Worm (Caenorhabditis elegans) whole organism, L4 larva: ENCODE results near the gene Y113G7A.22.
A peak's percentile ranks its signal among the peaks of the same experiment; 100 is the strongest.

ENCODE experiments used
- F10B5.3 ChIP-seq: sonication (generic microtip); optimal IDR thresholded peaks from 2 replicates; lab custom pipeline; 2016; ENCODE audit warnings: mild to moderate bottlenecking, missing genetic modification characterization, missing compliant biosample characterization
- F37D6.2 ChIP-seq: sonication (generic microtip); optimal IDR thresholded peaks from 2 replicates; lab custom pipeline; 2016; ENCODE audit warnings: mild to moderate bottlenecking, missing genetic modification characterization, missing compliant biosample characterization
- F44E2.7 ChIP-seq: fragments of 200-800 bp; sonication (Bioruptor generic); IDR thresholded peaks from 2 replicates; pipeline ENCODE4 v2.1.2; 2022; ENCODE audit warnings: missing genetic modification characterization, missing compliant biosample characterization
- R02D3.7 ChIP-seq: fragments of 150-350 bp; sonication (generic microtip); optimal IDR thresholded peaks from 3 replicates; lab custom pipeline; 2014; ENCODE audit warnings: missing biosample characterization, missing genetic modification characterization
- T26A8.4 ChIP-seq: fragments of 200-800 bp; sonication (Bioruptor generic); IDR thresholded peaks from 2 replicates; pipeline ENCODE4 v1.3.6; 2022; ENCODE audit warnings: missing genetic modification characterization, missing compliant biosample characterization
- Y5F2A.4 ChIP-seq: fragments of 200-800 bp; sonication (Bioruptor generic); optimal IDR thresholded peaks from 2 replicates; lab custom pipeline; 2018; ENCODE audit warnings: mild to moderate bottlenecking, missing genetic modification characterization, missing compliant biosample characterization
- arid-1 ChIP-seq: fragments of 200-800 bp; sonication (Bioruptor generic); conservative IDR thresholded peaks from 2 replicates; pipeline ENCODE4 v1.3.6; 2022; ENCODE audit warnings: missing genetic modification reagents, missing genetic modification characterization, missing compliant biosample characterization
- attf-4 ChIP-seq: sonication (generic microtip); optimal IDR thresholded peaks from 3 replicates; lab custom pipeline; 2017; ENCODE audit warnings: missing biosample characterization, missing genetic modification characterization
- ceh-20 ChIP-seq: fragments of 200-800 bp; sonication (Bioruptor generic); IDR thresholded peaks from 2 replicates; pipeline ENCODE4 v1.3.6; 2022; ENCODE audit warnings: missing genetic modification reagents, missing genetic modification characterization, missing compliant biosample characterization
- ceh-32 ChIP-seq: sonication (generic microtip); optimal IDR thresholded peaks from 2 replicates; lab custom pipeline; 2016; ENCODE audit warnings: mild to moderate bottlenecking, missing genetic modification characterization, missing compliant biosample characterization; ENCODE audit not compliant: poor library complexity
- ceh-82 ChIP-seq: sonication (generic microtip); optimal IDR thresholded peaks from 2 replicates; lab custom pipeline; 2017; ENCODE audit warnings: missing biosample characterization, missing genetic modification characterization
- ces-1 ChIP-seq: fragments of 150-350 bp; sonication (generic microtip); optimal IDR thresholded peaks from 4 replicates; lab custom pipeline; 2014; ENCODE audit warnings: missing biosample characterization, missing genetic modification reagents, missing genetic modification characterization
- ctbp-1 ChIP-seq: fragments of 200-800 bp; sonication (Bioruptor generic); IDR thresholded peaks from 2 replicates; pipeline ENCODE4 v1.3.6; 2022; ENCODE audit warnings: missing genetic modification reagents, missing genetic modification characterization, missing compliant biosample characterization
- daf-8 ChIP-seq: fragments of 200-800 bp; sonication (Bioruptor generic); IDR thresholded peaks from 2 replicates; pipeline ENCODE4 v1.3.6; 2022; ENCODE audit warnings: missing genetic modification characterization, missing compliant biosample characterization
- dmd-8 ChIP-seq: fragments of 200-800 bp; sonication (Bioruptor generic); IDR thresholded peaks from 2 replicates; pipeline ENCODE4 v1.3.6; 2022; ENCODE audit warnings: missing genetic modification characterization, missing compliant biosample characterization
- dmd-9 ChIP-seq: fragments of 200-800 bp; sonication (Bioruptor generic); IDR thresholded peaks from 2 replicates; pipeline ENCODE4 v1.3.6; 2022; ENCODE audit warnings: missing genetic modification reagents, missing genetic modification characterization, missing compliant biosample characterization
- duxl-1 ChIP-seq: sonication (generic microtip); optimal IDR thresholded peaks from 2 replicates; lab custom pipeline; 2016; ENCODE audit warnings: mild to moderate bottlenecking, missing genetic modification characterization, moderate library complexity, missing compliant biosample characterization; ENCODE audit not compliant: poor library complexity
- dve-1 ChIP-seq: sonication (generic microtip); optimal IDR thresholded peaks from 2 replicates; lab custom pipeline; 2017; ENCODE audit warnings: antibody characterized with exemption, mild to moderate bottlenecking, missing genetic modification characterization, missing compliant biosample characterization; ENCODE audit not compliant: insufficient read depth
- egl-27 ChIP-seq: sonication (generic microtip); optimal IDR thresholded peaks from 3 replicates; lab custom pipeline; 2017; ENCODE audit warnings: missing biosample characterization, missing genetic modification reagents, missing genetic modification characterization
- fkh-10 ChIP-seq: fragments of 150-350 bp; optimal IDR thresholded peaks from 2 replicates; lab custom pipeline; 2014; ENCODE audit warnings: missing biosample characterization, missing genetic modification reagents, missing genetic modification characterization
- fos-1 ChIP-seq: fragments of 150-350 bp; optimal IDR thresholded peaks from 2 replicates; lab custom pipeline; 2014; ENCODE audit warnings: missing biosample characterization, missing genetic modification characterization
- gei-8 ChIP-seq: fragments of 200-800 bp; sonication (Bioruptor generic); optimal IDR thresholded peaks from 2 replicates; lab custom pipeline; 2018; ENCODE audit warnings: mild to moderate bottlenecking, missing genetic modification characterization, missing compliant biosample characterization
- jun-1 ChIP-seq: fragments of 150-350 bp; optimal IDR thresholded peaks from 2 replicates; lab custom pipeline; 2014; ENCODE audit warnings: missing biosample characterization, missing genetic modification reagents, missing genetic modification characterization
- lin-1 ChIP-seq: fragments of 200-800 bp; sonication (Bioruptor generic); IDR thresholded peaks from 2 replicates; pipeline ENCODE4 v1.3.6; 2022; ENCODE audit warnings: missing genetic modification reagents, missing genetic modification characterization, missing compliant biosample characterization
- lin-13 ChIP-seq: fragments of 150-350 bp; optimal IDR thresholded peaks from 2 replicates; lab custom pipeline; 2014; ENCODE audit warnings: missing biosample characterization, missing genetic modification reagents, missing genetic modification characterization
- lin-38 ChIP-seq: fragments of 200-800 bp; sonication (Bioruptor generic); IDR thresholded peaks from 2 replicates; pipeline ENCODE4 v1.3.6; 2022; ENCODE audit warnings: missing genetic modification reagents, missing genetic modification characterization, missing compliant biosample characterization
- lir-3 ChIP-seq: sonication (generic microtip); optimal IDR thresholded peaks from 2 replicates; lab custom pipeline; 2016; ENCODE audit warnings: mild to moderate bottlenecking, missing genetic modification characterization, missing compliant biosample characterization
- madf-5 ChIP-seq, 2 experiments: fragments of 200-800 bp; sonication (Bioruptor generic); IDR thresholded peaks; 2 replicates each; pipeline ENCODE4 v1.3.6; 2022; ENCODE audit warnings: missing compliant biosample characterization in 2 of 2, missing genetic modification characterization in 2 of 2
- madf-9 ChIP-seq: fragments of 200-800 bp; sonication (Bioruptor generic); conservative IDR thresholded peaks from 2 replicates; pipeline ENCODE4 v1.3.6; 2022; ENCODE audit warnings: missing genetic modification reagents, missing genetic modification characterization, missing compliant biosample characterization
- mdl-1 ChIP-seq, 2 experiments: fragments of 150-350 bp in 1 of 2; sonication (generic microtip) in 1 of 2; optimal IDR thresholded peaks; 2 replicates each; lab custom pipeline; 2014 to 2017; ENCODE audit warnings: missing biosample characterization in 2 of 2, missing genetic modification characterization in 2 of 2
- mdt-29 ChIP-seq: fragments of 200-800 bp; sonication (Bioruptor generic); IDR thresholded peaks from 2 replicates; pipeline ENCODE4 v1.3.6; 2022; ENCODE audit warnings: missing genetic modification reagents, missing genetic modification characterization, missing compliant biosample characterization
- mep-1 ChIP-seq: fragments of 150-350 bp; sonication (generic microtip); optimal IDR thresholded peaks from 3 replicates; lab custom pipeline; 2014; ENCODE audit warnings: missing biosample characterization, missing genetic modification characterization
- nhr-102 ChIP-seq: sonication (generic microtip); optimal IDR thresholded peaks from 2 replicates; lab custom pipeline; 2016; ENCODE audit warnings: mild to moderate bottlenecking, missing genetic modification characterization, moderate library complexity, missing compliant biosample characterization
- nhr-11 ChIP-seq: fragments of 150-350 bp; optimal IDR thresholded peaks from 2 replicates; lab custom pipeline; 2014; ENCODE audit warnings: missing biosample characterization, missing genetic modification characterization
- nhr-111 ChIP-seq: fragments of 200-800 bp; sonication (Bioruptor generic); optimal IDR thresholded peaks from 2 replicates; lab custom pipeline; 2018; ENCODE audit warnings: mild to moderate bottlenecking, missing genetic modification characterization, missing compliant biosample characterization
- nhr-25 ChIP-seq: sonication (generic microtip); optimal IDR thresholded peaks from 2 replicates; lab custom pipeline; 2017; ENCODE audit warnings: missing genetic modification characterization, mild to moderate bottlenecking, missing compliant biosample characterization, antibody characterized with exemption, moderate library complexity, borderline replicate concordance; ENCODE audit not compliant: insufficient read depth
- nhr-28 ChIP-seq: fragments of 150-350 bp; optimal IDR thresholded peaks from 2 replicates; lab custom pipeline; 2014; ENCODE audit warnings: missing biosample characterization, missing genetic modification characterization
- nhr-48 ChIP-seq: sonication (generic microtip); optimal IDR thresholded peaks from 2 replicates; lab custom pipeline; 2016; ENCODE audit warnings: mild to moderate bottlenecking, missing genetic modification characterization, missing compliant biosample characterization
- nhr-6 ChIP-seq: fragments of 150-350 bp; optimal IDR thresholded peaks from 2 replicates; lab custom pipeline; 2014; ENCODE audit warnings: missing biosample characterization, missing genetic modification characterization
- nhr-77 ChIP-seq: fragments of 150-350 bp; optimal IDR thresholded peaks from 2 replicates; lab custom pipeline; 2014; ENCODE audit warnings: missing biosample characterization, missing genetic modification characterization
- snpc-1.2 ChIP-seq: fragments of 200-800 bp; sonication (Bioruptor generic); IDR thresholded peaks from 2 replicates; pipeline ENCODE4 v1.3.6; 2022; ENCODE audit warnings: missing genetic modification reagents, missing genetic modification characterization, missing compliant biosample characterization
- snpc-4 ChIP-seq: fragments of 150-350 bp; optimal IDR thresholded peaks from 2 replicates; lab custom pipeline; 2014; ENCODE audit warnings: missing biosample characterization, missing genetic modification characterization
- spr-1 ChIP-seq: sonication (generic microtip); optimal IDR thresholded peaks from 2 replicates; lab custom pipeline; 2016; ENCODE audit warnings: mild to moderate bottlenecking, missing genetic modification characterization, missing compliant biosample characterization
- tag-97 ChIP-seq: fragments of 200-800 bp; sonication (Bioruptor generic); IDR thresholded peaks from 2 replicates; pipeline ENCODE4 v1.3.6; 2022; ENCODE audit warnings: missing genetic modification characterization, missing compliant biosample characterization
- tra-1 ChIP-seq: fragments of 200-800 bp; sonication (Bioruptor generic); IDR thresholded peaks from 2 replicates; pipeline ENCODE4 v1.3.6; 2022; ENCODE audit warnings: missing genetic modification reagents, missing genetic modification characterization, missing compliant biosample characterization
- unc-130 ChIP-seq: sonication (generic microtip); optimal IDR thresholded peaks from 2 replicates; lab custom pipeline; 2016; ENCODE audit warnings: missing genetic modification reagents, missing genetic modification characterization, missing compliant biosample characterization
- zfp-2 ChIP-seq: sonication (generic microtip); optimal IDR thresholded peaks from 2 replicates; lab custom pipeline; 2016; ENCODE audit warnings: mild to moderate bottlenecking, missing genetic modification characterization, missing compliant biosample characterization
- zfp-3 ChIP-seq: fragments of 200-800 bp; sonication (Bioruptor generic); conservative IDR thresholded peaks from 2 replicates; pipeline ENCODE4 v1.3.6; 2022; ENCODE audit warnings: missing genetic modification reagents, missing genetic modification characterization, missing compliant biosample characterization
- zip-2 ChIP-seq: fragments of 150-350 bp; optimal IDR thresholded peaks from 2 replicates; lab custom pipeline; 2014; ENCODE audit warnings: missing biosample characterization, missing genetic modification characterization
- ztf-11 ChIP-seq: fragments of 150-350 bp; optimal IDR thresholded peaks from 2 replicates; lab custom pipeline; 2014; ENCODE audit warnings: missing biosample characterization, missing genetic modification characterization

Y113G7A.22 gene

DNA sequence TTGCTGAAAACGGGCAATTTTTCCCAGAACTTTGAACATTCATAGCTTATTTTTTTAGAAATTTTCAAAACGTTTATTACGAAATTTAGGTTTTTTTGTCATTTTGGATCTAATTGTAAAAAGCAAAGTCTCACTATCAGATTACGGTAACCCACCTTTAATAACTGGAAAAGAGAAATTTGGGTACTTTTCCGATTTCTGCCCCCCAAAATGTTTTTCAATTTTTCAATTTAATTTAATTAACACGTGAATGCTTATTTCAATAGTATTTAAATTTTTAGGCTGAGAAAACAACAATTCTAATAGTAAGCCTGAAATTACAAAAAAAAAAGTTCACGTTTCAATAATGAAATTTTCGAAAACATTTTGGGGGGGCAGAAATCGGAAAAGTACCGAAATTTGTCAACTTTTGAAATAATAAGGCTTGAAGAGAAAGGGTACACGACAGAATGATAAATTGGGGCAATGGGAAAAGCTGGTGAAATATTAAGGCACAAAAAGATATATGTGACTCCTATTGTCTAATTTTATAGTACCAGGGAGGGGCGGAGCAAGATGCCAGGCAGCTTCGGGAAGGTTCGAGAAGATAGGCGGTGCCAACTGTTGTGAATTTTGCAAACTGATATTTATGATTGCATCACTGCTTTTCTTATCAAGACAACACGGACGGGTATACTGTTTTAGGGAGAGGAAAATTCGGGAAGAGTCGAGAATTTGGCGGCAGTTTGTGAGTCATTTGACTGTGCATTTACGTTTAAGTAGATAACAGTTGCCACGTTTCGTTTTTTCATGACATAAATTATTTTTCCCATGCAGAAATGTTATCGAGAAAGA, 29.1 kb upstream of the Y113G7A.22 start, which contains the start of gene F19B2.5:
Gene F19B2.5, minus strand, starts transcription at position 107 of the 834 bp plus-strand sequence.
- TF ChIP-seq zfp-3 (GFP tag; lab: Robert Waterston, UW) (peak; percentile 73; the same call in 1 of the 2 replicates), R02D3.7 (no peak), nhr-77 (tag; lab: Kevin White, UChicago) (peak; percentile 49), dmd-9 (GFP tag; lab: Robert Waterston, UW) (peak; percentile 49; the same call in 1 of the 2 replicates), arid-1 (GFP tag; lab: Robert Waterston, UW) (no peak), unc-130 (no peak), madf-5 (GFP tag; IDR thresholded peaks at IDR 0.05; lab: Robert Waterston, UW) (no peak), nhr-48 (peak; percentile 79), nhr-102 (tag; lab: Kevin White, UChicago) (peak; percentile 93), T26A8.4 (GFP tag; lab: Robert Waterston, UW) (peak; percentile 74), nhr-11 (tag; lab: Kevin White, UChicago) (no peak), madf-9 (0 out of 2 replicates have a peak, but pooled peaks have one; percentile 13), tag-97 (GFP tag; lab: Robert Waterston, UW) (no peak), lin-1 (GFP tag; lab: Robert Waterston, UW) (peak; percentile 62; the same call in 1 of the 2 replicates), lin-38 (GFP tag; lab: Robert Waterston, UW) (no peak; the same call in 1 of the 2 replicates), snpc-4 (tag; lab: Kevin White, UChicago) (no peak), nhr-111 (GFP tag; lab: Kevin White, UChicago) (no peak), spr-1 (tag; lab: Kevin White, UChicago) (no peak), nhr-25 (tag; lab: Kevin White, UChicago) (no peak), zip-2 (no peak), ceh-20 (GFP tag; lab: Robert Waterston, UW) (peak; percentile 89), tra-1 (GFP tag; lab: Robert Waterston, UW) (peak; percentile 90; the same call in 1 of the 2 replicates), ctbp-1 (no peak), egl-27 (no peak), F44E2.7 (GFP tag; lab: Robert Waterston, UW) (0 out of 2 replicates have a peak, but pooled peaks have one; percentile 73), mep-1 (tag; lab: Kevin White, UChicago) (peak; percentile 6), mdt-29 (GFP tag; lab: Robert Waterston, UW) (peak; percentile 100), ceh-32 (no peak), F10B5.3 (tag; lab: Kevin White, UChicago) (no peak), lir-3 (no peak), lin-13 (no peak), dve-1 (tag; lab: Kevin White, UChicago) (peak; percentile 97), zfp-2 (tag; lab: Kevin White, UChicago) (no peak), F37D6.2 (no peak), ztf-11 (tag; lab: Kevin White, UChicago) (no peak), Y5F2A.4 (GFP tag; lab: Kevin White, UChicago) (no peak), nhr-6 (tag; lab: Kevin White, UChicago) (peak; percentile 25), jun-1 (tag; lab: Kevin White, UChicago) (peak; percentile 66), ces-1 (GFP tag; lab: Kevin White, UChicago) (no peak), duxl-1 (tag; lab: Kevin White, UChicago) (no peak), snpc-1.2 (GFP tag; lab: Robert Waterston, UW) (no peak), fos-1 (no peak), gei-8 (peak; percentile 60), ceh-82 (tag; lab: Kevin White, UChicago) (no peak), mdl-1 (tag; optimal IDR thresholded peaks at IDR 0.05; lab: Kevin White, UChicago) (no peak), fkh-10 (GFP tag; lab: Kevin White, UChicago) (no peak), dmd-8 (no peak), daf-8 (GFP tag; lab: Robert Waterston, UW) (no peak), nhr-28 (tag; lab: Kevin White, UChicago) (peak; percentile 62), attf-4 (tag; lab: Kevin White, UChicago) (no peak)
